Fruit fly (Drosophila melanogaster): ENCODE data around the gene CtsK1.

CtsK1 gene

DNA sequence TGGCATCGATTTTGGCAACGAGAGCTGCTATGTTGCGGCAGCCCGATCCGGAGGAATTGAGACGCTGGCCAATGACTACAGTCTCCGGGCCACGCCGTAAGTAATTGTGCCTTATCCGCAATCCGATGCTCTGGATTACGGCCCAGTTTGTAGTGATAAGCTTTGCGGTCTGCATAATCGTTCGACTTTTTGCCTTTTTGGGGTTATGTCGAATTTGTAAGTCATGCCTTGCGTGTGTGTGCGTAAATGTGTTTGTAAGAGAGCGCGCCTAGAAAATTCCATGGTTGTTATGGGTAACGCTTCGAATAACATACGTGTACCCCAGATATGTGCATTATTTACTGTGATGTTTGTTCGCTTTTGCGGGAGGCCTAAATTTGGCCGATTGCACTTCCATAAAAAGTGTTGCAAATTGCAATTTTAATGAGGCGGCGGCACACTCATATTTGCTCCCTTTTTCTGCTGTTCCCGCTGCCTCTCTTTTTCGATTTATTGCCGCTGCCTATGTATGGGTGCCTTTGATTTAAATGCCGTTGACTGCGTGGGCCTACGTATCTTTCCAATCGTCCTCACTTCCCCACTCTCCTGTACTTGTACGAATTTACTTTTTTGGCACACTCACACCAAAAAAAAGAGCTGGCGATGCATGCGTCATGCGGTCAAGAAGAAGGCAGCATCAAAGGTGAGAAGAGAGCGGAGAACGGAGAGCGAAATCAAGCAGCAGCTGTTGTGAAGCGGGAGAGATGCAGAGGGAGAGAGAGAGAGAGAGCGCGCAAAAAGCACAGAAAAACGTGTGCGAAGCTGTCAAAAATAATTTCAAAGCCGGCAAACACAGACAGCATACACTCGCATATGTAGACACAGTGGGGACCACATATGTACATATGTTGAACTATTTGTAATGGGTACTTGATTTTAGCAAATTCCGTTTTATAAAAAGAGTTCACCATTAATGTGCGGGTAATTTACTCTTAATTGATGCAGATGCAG, 43.9 kb downstream of the CtsK1 start:
- TF ChIP-seq trem (tag; optimal IDR thresholded peaks at IDR 0.05) = no peak
- peak; percentile 40 for TF ChIP-seq MBD-R2 (GFP tag; IDR thresholded peaks at IDR 0.05)
- TF ChIP-seq CG33213 (GFP tag; optimal IDR thresholded peaks at IDR 0.05) = no peak
- TF ChIP-seq CG7271 (tag; optimal IDR thresholded peaks at IDR 0.05) = no peak
- no peak for TF ChIP-seq CG12769 (tag; optimal IDR thresholded peaks at IDR 0.05)
- no peak for TF ChIP-seq NK7.1 (GFP tag; optimal IDR thresholded peaks at IDR 0.05)
- no peak for TF ChIP-seq Dref (GFP tag; IDR thresholded peaks at IDR 0.05)
- TF ChIP-seq vnd (GFP tag; IDR thresholded peaks at IDR 0.05; ENCODE audit: partially characterized antibody) = no peak
- TF ChIP-seq dimm (GFP tag; IDR thresholded peaks at IDR 0.05) = no peak
- no peak for TF ChIP-seq Ets97D (GFP tag; optimal IDR thresholded peaks at IDR 0.05)
- no peak for TF ChIP-seq wek (GFP tag; optimal IDR thresholded peaks at IDR 0.05)
- 0 out of 2 replicates have a peak, but pooled peaks have one; percentile 29 for TF ChIP-seq unc-4 (GFP tag; IDR thresholded peaks at IDR 0.05; ENCODE audit: partially characterized antibody)
- no peak for TF ChIP-seq BtbVII (GFP tag; optimal IDR thresholded peaks at IDR 0.05)
- TF ChIP-seq sr (GFP tag; IDR thresholded peaks at IDR 0.05) = no peak
- peak; percentile 41 for TF ChIP-seq dm (GFP tag; optimal IDR thresholded peaks at IDR 0.05)
- peak; percentile 19 for TF ChIP-seq fd3F (GFP tag; optimal IDR thresholded peaks at IDR 0.05)
- no peak for TF ChIP-seq chif (GFP tag; optimal IDR thresholded peaks at IDR 0.05)
- TF ChIP-seq pzg (GFP tag; optimal IDR thresholded peaks at IDR 0.05) = no peak
- no peak for TF ChIP-seq dmrt11E (tag; optimal IDR thresholded peaks at IDR 0.05)
- no peak for TF ChIP-seq D (optimal IDR thresholded peaks at IDR 0.05)
- TF ChIP-seq D (GFP tag; optimal IDR thresholded peaks at IDR 0.05) = no peak
- peak; percentile 43 for TF ChIP-seq YL-1 (GFP tag; optimal IDR thresholded peaks at IDR 0.05)
- TF ChIP-seq Hsf (GFP tag; optimal IDR thresholded peaks at IDR 0.05) = no peak
- TF ChIP-seq CG18599 (GFP tag; optimal IDR thresholded peaks at IDR 0.05) = no peak
- no peak for TF ChIP-seq tio (GFP tag; optimal IDR thresholded peaks at IDR 0.05)
- no peak for TF ChIP-seq CG9797 (GFP tag; optimal IDR thresholded peaks at IDR 0.05)
- no peak for TF ChIP-seq CG12942 (GFP tag; optimal IDR thresholded peaks at IDR 0.05)
- peak; percentile 35 for TF ChIP-seq kay (GFP tag; optimal IDR thresholded peaks at IDR 0.05)
- no peak for TF ChIP-seq aop (GFP tag; IDR thresholded peaks at IDR 0.05)
- peak; percentile 97 for TF ChIP-seq bigmax (GFP tag; optimal IDR thresholded peaks at IDR 0.05)
- no peak for TF ChIP-seq sima (GFP tag; optimal IDR thresholded peaks at IDR 0.05)
- TF ChIP-seq HmgZ (tag; optimal IDR thresholded peaks at IDR 0.05) = peak; percentile 35
- peak; percentile 78 for TF ChIP-seq sens (GFP tag)
- peak; percentile 67 for TF ChIP-seq CG1832 (GFP tag; optimal IDR thresholded peaks at IDR 0.05)
- peak; percentile 9 for TF ChIP-seq bab2 (GFP tag; optimal IDR thresholded peaks at IDR 0.05)
- no peak for TF ChIP-seq Dek (tag; optimal IDR thresholded peaks at IDR 0.05)
- no peak for TF ChIP-seq prd (optimal IDR thresholded peaks at IDR 0.05)
- TF ChIP-seq prd (GFP tag; IDR thresholded peaks at IDR 0.05) = 0 out of 3 replicates have a peak, but pooled peaks have one; percentile 6
- TF ChIP-seq unpg (GFP tag; optimal IDR thresholded peaks at IDR 0.05) = no peak
- peak; percentile 81 for TF ChIP-seq grau (tag; optimal IDR thresholded peaks at IDR 0.05)
- no peak for TF ChIP-seq CG18476 (GFP tag; optimal IDR thresholded peaks at IDR 0.05)
- TF ChIP-seq Spps (tag; optimal IDR thresholded peaks at IDR 0.05) = peak; percentile 11
- no peak for TF ChIP-seq Bgb (GFP tag; IDR thresholded peaks at IDR 0.05; ENCODE audit: partially characterized antibody)
- no peak for TF ChIP-seq CG9817 (tag; optimal IDR thresholded peaks at IDR 0.05)
- no peak for TF ChIP-seq CG12659 (GFP tag; optimal IDR thresholded peaks at IDR 0.05)
- no peak for TF ChIP-seq sens-2 (GFP tag; IDR thresholded peaks at IDR 0.05)
- peak; percentile 45 for TF ChIP-seq kni (GFP tag; optimal IDR thresholded peaks at IDR 0.05)
- peak; percentile 18; the same call in 1 of the 3 replicates for TF ChIP-seq CG6791 (GFP tag; IDR thresholded peaks at IDR 0.05; ENCODE audit: partially characterized antibody)

All from whole organism, embryonic.